Worm (Caenorhabditis elegans) whole organism, midembryonic: Measurements from ENCODE around the gene ttr-40.

Experiments
- T22C8.4 ChIP-seq: fragments of 200-800 bp; sonication (Bioruptor generic); IDR thresholded peaks from 2 replicates; pipeline ENCODE4 v1.3.6; 2022; ENCODE audit warnings: missing genetic modification characterization, missing compliant biosample characterization
- cog-1 ChIP-seq: sonication (generic microtip); optimal IDR thresholded peaks from 2 replicates; lab custom pipeline; 2016; ENCODE audit warnings: missing genetic modification characterization, missing compliant biosample characterization
- flt-1 ChIP-seq: fragments of 200-800 bp; sonication (Bioruptor generic); IDR thresholded peaks from 2 replicates; pipeline ENCODE4 v1.3.6; 2022; ENCODE audit warnings: missing genetic modification characterization, missing compliant biosample characterization
- klf-2 ChIP-seq: fragments of 200-800 bp; sonication (Bioruptor generic); conservative IDR thresholded peaks from 2 replicates; pipeline ENCODE4 v1.3.6; 2022; ENCODE audit warnings: missing genetic modification reagents, missing genetic modification characterization, missing compliant biosample characterization
- med-1 ChIP-seq: sonication (generic microtip); optimal IDR thresholded peaks from 2 replicates; lab custom pipeline; 2017; ENCODE audit warnings: missing genetic modification characterization, mild to moderate bottlenecking, missing compliant biosample characterization, antibody characterized with exemption, missing genetic modification reagents; ENCODE audit not compliant: insufficient read depth
- ref-1 ChIP-seq: fragments of 200-800 bp; sonication (Bioruptor generic); conservative IDR thresholded peaks from 2 replicates; pipeline ENCODE4 v1.3.6; 2022; ENCODE audit warnings: missing genetic modification reagents, missing genetic modification characterization, missing compliant biosample characterization
- tab-1 ChIP-seq: fragments of 200-800 bp; sonication (Bioruptor generic); IDR thresholded peaks from 2 replicates; pipeline ENCODE4 v1.3.6; 2022; ENCODE audit warnings: missing genetic modification characterization, missing compliant biosample characterization
- ztf-23 ChIP-seq: fragments of 200-800 bp; sonication (Bioruptor generic); IDR thresholded peaks from 2 replicates; pipeline ENCODE4 v1.3.6; 2022; ENCODE audit warnings: missing genetic modification reagents, missing genetic modification characterization, missing compliant biosample characterization
- ztf-29 ChIP-seq: fragments of 200-800 bp; sonication (Bioruptor generic); IDR thresholded peaks from 2 replicates; pipeline ENCODE4 v1.3.6; 2022; ENCODE audit warnings: missing genetic modification reagents, missing genetic modification characterization, missing compliant biosample characterization

The ttr-40 gene

ce11 chrV:9321185-9321584, 34.1 kb downstream of the ttr-40 start, which contains the start of gene F44A2.7:
TSS of gene F44A2.7 (plus strand) at chrV:9321485.
- TF ChIP-seq T22C8.4 (no peak), cog-1 (tag; lab: Kevin White, UChicago) (no peak), ztf-23 (GFP tag; lab: Robert Waterston, UW) (no peak), ref-1 (no peak), ztf-29 (no peak), flt-1 (GFP tag; lab: Robert Waterston, UW) (no peak), med-1 (GFP tag; lab: Kevin White, UChicago) (no peak), klf-2 (GFP tag; lab: Robert Waterston, UW) (no peak), tab-1 (GFP tag; lab: Robert Waterston, UW) (no peak)

- 0 out of 2 replicates have a peak, but pooled peaks have one; percentile 15 for TF ChIP-seq ref-1
- TF ChIP-seq tab-1 (GFP tag; lab: Robert Waterston, UW), result 0 out of 2 replicates have a peak, but pooled peaks have one; percentile 66
- TF ChIP-seq cog-1 (tag; lab: Kevin White, UChicago), result no peak
- peak; percentile 82 for TF ChIP-seq ztf-23 (GFP tag; lab: Robert Waterston, UW)
- peak; percentile 26 for TF ChIP-seq med-1 (GFP tag; lab: Kevin White, UChicago)
- peak; percentile 63 for TF ChIP-seq T22C8.4
- TF ChIP-seq flt-1 (GFP tag; lab: Robert Waterston, UW), result no peak
- no peak for TF ChIP-seq ztf-29
- TF ChIP-seq klf-2 (GFP tag; lab: Robert Waterston, UW), result 0 out of 2 replicates have a peak, but pooled peaks have one; percentile 47
Observed at ce11 chrV:9318046-9318445, 37.2 kb downstream of the ttr-40 start, which contains the start of gene kvs-3. TSS of gene kvs-3 (plus strand) at chrV:9318311.

ce11 chrV:9316970-9317369, 38.3 kb downstream of the ttr-40 start:
- TF ChIP-seq flt-1 (GFP tag; lab: Robert Waterston, UW) (no peak), cog-1 (tag; lab: Kevin White, UChicago) (no peak), ztf-23 (GFP tag; lab: Robert Waterston, UW) (no peak), med-1 (GFP tag; lab: Kevin White, UChicago) (no peak), ref-1 (no peak), tab-1 (GFP tag; lab: Robert Waterston, UW) (no peak), ztf-29 (no peak), klf-2 (GFP tag; lab: Robert Waterston, UW) (no peak), T22C8.4 (no peak)

- TF ChIP-seq T22C8.4, result no peak
- TF ChIP-seq tab-1 (GFP tag; lab: Robert Waterston, UW), result no peak
- no peak for TF ChIP-seq med-1 (GFP tag; lab: Kevin White, UChicago)
- no peak for TF ChIP-seq flt-1 (GFP tag; lab: Robert Waterston, UW)
Observed at ce11 chrV:9314408-9314807, 40.9 kb downstream of the ttr-40 start.

- no peak for TF ChIP-seq T22C8.4
- no peak for TF ChIP-seq tab-1 (GFP tag; lab: Robert Waterston, UW)
- TF ChIP-seq ztf-23 (GFP tag; lab: Robert Waterston, UW), result no peak
- TF ChIP-seq klf-2 (GFP tag; lab: Robert Waterston, UW), result no peak
- TF ChIP-seq med-1 (GFP tag; lab: Kevin White, UChicago), result no peak
- no peak for TF ChIP-seq ref-1
- no peak for TF ChIP-seq ztf-29
- TF ChIP-seq flt-1 (GFP tag; lab: Robert Waterston, UW), result no peak
- no peak for TF ChIP-seq cog-1 (tag; lab: Kevin White, UChicago)
Observed at ce11 chrV:9312377-9312776, 42.9 kb downstream of the ttr-40 start.

ce11 chrV:9305116-9305515, 50.2 kb downstream of the ttr-40 start, which contains the start of gene F44A2.3:
TSS of gene F44A2.3 (plus strand) at chrV:9305416.
- TF ChIP-seq med-1 (GFP tag; lab: Kevin White, UChicago), result no peak
- no peak for TF ChIP-seq cog-1 (tag; lab: Kevin White, UChicago)
- TF ChIP-seq ref-1, result no peak
- TF ChIP-seq ztf-23 (GFP tag; lab: Robert Waterston, UW), result no peak
- TF ChIP-seq flt-1 (GFP tag; lab: Robert Waterston, UW), result no peak
